Fruit fly (Drosophila melanogaster) whole organism, prepupa: ENCODE data around the gene CG9222.

ENCODE experiments used
- Blimp-1 ChIP-seq: fragments of 200-800 bp; sonication (Bioruptor generic); optimal IDR thresholded peaks from 3 replicates; lab custom pipeline; 2017; ENCODE audit warnings: missing biosample characterization, missing genetic modification characterization, mild to moderate bottlenecking, moderate library complexity, missing genetic modification reagents
- CG10669 ChIP-seq: fragments of 200-800 bp; sonication (Bioruptor generic); optimal IDR thresholded peaks from 3 replicates; lab custom pipeline; 2018; ENCODE audit warnings: missing biosample characterization, mild to moderate bottlenecking, missing genetic modification characterization, moderate library complexity
- CG11902 ChIP-seq: fragments of 200-800 bp; sonication (Bioruptor generic); optimal IDR thresholded peaks from 3 replicates; lab custom pipeline; 2016; ENCODE audit warnings: missing biosample characterization, missing genetic modification characterization
- CG16779 ChIP-seq: fragments of 200-800 bp; sonication (Bioruptor generic); optimal IDR thresholded peaks from 3 replicates; lab custom pipeline; 2017; ENCODE audit warnings: missing biosample characterization, mild to moderate bottlenecking, missing genetic modification characterization
- CG31627 ChIP-seq: fragments of 200-800 bp; sonication (Bioruptor generic); optimal IDR thresholded peaks from 3 replicates; lab custom pipeline; 2016; ENCODE audit warnings: missing biosample characterization, missing genetic modification characterization
- CG32006 ChIP-seq: fragments of 200-800 bp; sonication (Bioruptor generic); optimal IDR thresholded peaks from 3 replicates; lab custom pipeline; 2017; ENCODE audit warnings: missing biosample characterization, mild to moderate bottlenecking, missing genetic modification characterization
- CG34406 ChIP-seq: fragments of 200-800 bp; sonication (Bioruptor generic); optimal IDR thresholded peaks from 3 replicates; lab custom pipeline; 2016; ENCODE audit warnings: missing biosample characterization, missing genetic modification characterization
- CG4318 ChIP-seq: fragments of 200-800 bp; sonication (Bioruptor generic); optimal IDR thresholded peaks from 3 replicates; lab custom pipeline; 2017; ENCODE audit warnings: missing biosample characterization, mild to moderate bottlenecking, missing genetic modification characterization
- CG6163 ChIP-seq: fragments of 200-800 bp; sonication (Bioruptor generic); IDR thresholded peaks from 3 replicates; pipeline ENCODE4 v1.3.6; 2022; ENCODE audit warnings: missing biosample characterization, missing genetic modification characterization
- CG6808 ChIP-seq: fragments of 200-800 bp; sonication (Bioruptor generic); optimal IDR thresholded peaks from 3 replicates; lab custom pipeline; 2017; ENCODE audit warnings: missing biosample characterization, missing genetic modification characterization, mild to moderate bottlenecking, moderate library complexity, missing genetic modification reagents
- CG6854 ChIP-seq: fragments of 200-800 bp; sonication (Bioruptor generic); optimal IDR thresholded peaks from 2 replicates; lab custom pipeline; 2017; ENCODE audit warnings: missing biosample characterization, mild to moderate bottlenecking, missing genetic modification characterization
- CG7368 ChIP-seq: fragments of 200-800 bp; sonication (Bioruptor generic); optimal IDR thresholded peaks from 3 replicates; lab custom pipeline; 2016; ENCODE audit warnings: missing biosample characterization, missing genetic modification characterization
- CG8632 ChIP-seq: fragments of 200-800 bp; sonication (Bioruptor generic); optimal IDR thresholded peaks from 3 replicates; lab custom pipeline; 2016; ENCODE audit warnings: missing biosample characterization, missing genetic modification characterization
- CG9139 ChIP-seq: fragments of 200-800 bp; sonication (Bioruptor generic); optimal IDR thresholded peaks from 3 replicates; lab custom pipeline; 2017; ENCODE audit warnings: missing biosample characterization, mild to moderate bottlenecking, missing genetic modification characterization
- Eip78C ChIP-seq: fragments of 200-800 bp; sonication (Bioruptor generic); peaks from one replicate; lab custom pipeline; 2016; ENCODE audit warnings: missing biosample characterization, missing genetic modification characterization
- Ets96B ChIP-seq: fragments of 200-800 bp; optimal IDR thresholded peaks from 2 replicates; lab custom pipeline; 2019; ENCODE audit warnings: missing biosample characterization, mild to moderate bottlenecking, missing genetic modification characterization, moderate library complexity
- Hr38 ChIP-seq: sonication (Bioruptor generic); optimal IDR thresholded peaks from 2 replicates; lab custom pipeline; 2016; ENCODE audit warnings: missing biosample characterization, missing genetic modification characterization
- Hr39 ChIP-seq: fragments of 200-800 bp; sonication (Bioruptor generic); optimal IDR thresholded peaks from 2 replicates; lab custom pipeline; 2016; ENCODE audit warnings: missing biosample characterization, missing genetic modification characterization
- Hr4 ChIP-seq: fragments of 200-800 bp; sonication (Bioruptor generic); optimal IDR thresholded peaks from 3 replicates; lab custom pipeline; 2016; ENCODE audit warnings: missing biosample characterization, missing genetic modification characterization
- Met ChIP-seq: fragments of 200-800 bp; sonication (Bioruptor generic); optimal IDR thresholded peaks from 3 replicates; lab custom pipeline; 2016; ENCODE audit warnings: missing biosample characterization, missing genetic modification characterization
- Smox ChIP-seq: fragments of 200-800 bp; sonication (Bioruptor generic); optimal IDR thresholded peaks from 3 replicates; lab custom pipeline; 2016; ENCODE audit warnings: missing biosample characterization, missing genetic modification characterization
- Sox102F ChIP-seq: fragments of 200-800 bp; sonication (Bioruptor generic); optimal IDR thresholded peaks from 2 replicates; lab custom pipeline; 2016; ENCODE audit warnings: missing biosample characterization, mild to moderate bottlenecking, missing genetic modification characterization
- Sox15 ChIP-seq: fragments of 200-800 bp; sonication (Bioruptor generic); optimal IDR thresholded peaks from 3 replicates; lab custom pipeline; 2016; ENCODE audit warnings: missing biosample characterization, missing genetic modification characterization
- acj6 ChIP-seq: fragments of 200-800 bp; sonication (Bioruptor generic); optimal IDR thresholded peaks from 3 replicates; lab custom pipeline; 2016; ENCODE audit warnings: missing biosample characterization, missing genetic modification characterization
- cyc ChIP-seq: fragments of 200-800 bp; sonication (Bioruptor generic); optimal IDR thresholded peaks from 3 replicates; lab custom pipeline; 2016; ENCODE audit warnings: missing biosample characterization, missing genetic modification characterization
- dac ChIP-seq: fragments of 200-800 bp; sonication (Bioruptor generic); optimal IDR thresholded peaks from 2 replicates; lab custom pipeline; 2017; ENCODE audit warnings: missing biosample characterization, mild to moderate bottlenecking, missing genetic modification characterization
- eg ChIP-seq: fragments of 200-800 bp; sonication (Bioruptor generic); IDR thresholded peaks from 3 replicates; pipeline ENCODE4 v1.3.6; 2022; ENCODE audit warnings: missing biosample characterization, missing genetic modification characterization
- esn ChIP-seq: fragments of 200-800 bp; sonication (Bioruptor generic); optimal IDR thresholded peaks from 2 replicates; lab custom pipeline; 2016; ENCODE audit warnings: missing biosample characterization, mild to moderate bottlenecking, missing genetic modification characterization, moderate library complexity
- fd85E ChIP-seq: fragments of 200-800 bp; sonication (Bioruptor generic); optimal IDR thresholded peaks from 3 replicates; lab custom pipeline; 2016; ENCODE audit warnings: missing biosample characterization, missing genetic modification characterization
- fkh ChIP-seq: fragments of 200-800 bp; sonication (Bioruptor generic); optimal IDR thresholded peaks from 3 replicates; lab custom pipeline; 2017; ENCODE audit warnings: missing biosample characterization, mild to moderate bottlenecking, missing genetic modification characterization, moderate library complexity
- pdm3 ChIP-seq: fragments of 200-800 bp; sonication (Bioruptor generic); optimal IDR thresholded peaks from 3 replicates; lab custom pipeline; 2016; ENCODE audit warnings: missing biosample characterization, missing genetic modification characterization
- spab ChIP-seq: fragments of 200-800 bp; sonication (Bioruptor generic); optimal IDR thresholded peaks from 2 replicates; lab custom pipeline; 2017; ENCODE audit warnings: missing biosample characterization, mild to moderate bottlenecking, missing genetic modification characterization, missing genetic modification reagents
- ss ChIP-seq, 2 experiments: fragments of 200-800 bp; sonication (Bioruptor generic); optimal IDR thresholded peaks; 2 replicates in 1 of 2; 3 replicates in 1 of 2; lab custom pipeline; 2017 to 2018; ENCODE audit warnings: mild to moderate bottlenecking in 2 of 2, missing biosample characterization in 2 of 2, missing genetic modification characterization in 2 of 2, moderate library complexity in 1 of 2
- svp ChIP-seq: fragments of 200-800 bp; sonication (Bioruptor generic); peaks from one replicate; lab custom pipeline; 2016; ENCODE audit warnings: missing biosample characterization, missing genetic modification characterization
- topi ChIP-seq: fragments of 200-800 bp; sonication (Bioruptor generic); optimal IDR thresholded peaks from 3 replicates; lab custom pipeline; 2016; ENCODE audit warnings: missing biosample characterization, missing genetic modification characterization
- vri ChIP-seq: fragments of 200-800 bp; sonication (Bioruptor generic); optimal IDR thresholded peaks from 3 replicates; lab custom pipeline; 2016; ENCODE audit warnings: missing biosample characterization, mild to moderate bottlenecking, missing genetic modification characterization

The CG9222 gene

DNA sequence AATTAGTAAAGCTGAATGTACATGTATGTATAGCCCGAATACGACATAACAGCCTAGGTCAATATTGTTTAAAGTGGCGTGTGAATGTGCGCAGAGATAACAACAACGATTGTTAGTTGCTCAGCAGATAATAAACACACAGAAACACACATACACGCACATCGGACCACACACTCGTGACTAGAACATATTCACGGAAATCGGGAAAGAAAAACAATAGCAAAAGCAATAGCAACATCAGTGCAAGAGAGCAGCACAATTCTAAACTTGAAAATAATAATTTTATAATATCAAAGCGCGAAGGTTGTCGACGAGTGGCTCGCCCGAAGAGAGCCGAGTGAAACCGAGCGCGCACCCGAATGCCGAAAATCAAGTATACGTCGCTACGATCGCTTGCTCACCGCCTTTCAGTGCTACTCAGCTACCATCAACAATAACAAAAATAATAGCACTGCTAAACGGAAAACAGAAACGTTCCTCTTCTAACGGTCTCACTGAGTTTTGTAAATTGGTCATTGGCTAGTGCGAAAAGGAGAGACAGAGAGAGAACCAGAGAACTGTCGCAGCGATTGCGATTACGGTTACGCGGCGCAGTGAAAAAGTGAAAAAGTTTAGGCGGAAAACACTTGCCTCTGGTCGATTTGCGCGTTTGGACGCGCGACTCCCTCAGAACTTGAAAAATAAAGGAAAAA lies 47.7 kb upstream of the CG9222 start:
- TF ChIP-seq cyc (GFP tag; lab: Kevin White, UChicago) (no peak), Eip78C (peak; percentile 59), svp (GFP tag; lab: Kevin White, UChicago) (peak; percentile 35), esn (no peak), vri (peak; percentile 82), Ets96B (tag; lab: Kevin White, UChicago) (no peak), CG6163 (GFP tag; lab: Robert Waterston, UW) (no peak), fkh (GFP tag; lab: Kevin White, UChicago) (peak; percentile 94), pdm3 (GFP tag; lab: Kevin White, UChicago) (no peak), CG4318 (GFP tag; lab: Kevin White, UChicago) (no peak), topi (GFP tag; lab: Kevin White, UChicago) (no peak), CG32006 (GFP tag; lab: Kevin White, UChicago) (no peak), Hr38 (GFP tag; lab: Kevin White, UChicago) (no peak), CG9139 (GFP tag; lab: Kevin White, UChicago) (no peak), Smox (GFP tag; lab: Kevin White, UChicago) (no peak), CG6854 (no peak), dac (GFP tag; lab: Kevin White, UChicago) (no peak), Sox15 (GFP tag; lab: Kevin White, UChicago) (no peak), CG16779 (tag; lab: Kevin White, UChicago) (peak; percentile 39)

DNA sequence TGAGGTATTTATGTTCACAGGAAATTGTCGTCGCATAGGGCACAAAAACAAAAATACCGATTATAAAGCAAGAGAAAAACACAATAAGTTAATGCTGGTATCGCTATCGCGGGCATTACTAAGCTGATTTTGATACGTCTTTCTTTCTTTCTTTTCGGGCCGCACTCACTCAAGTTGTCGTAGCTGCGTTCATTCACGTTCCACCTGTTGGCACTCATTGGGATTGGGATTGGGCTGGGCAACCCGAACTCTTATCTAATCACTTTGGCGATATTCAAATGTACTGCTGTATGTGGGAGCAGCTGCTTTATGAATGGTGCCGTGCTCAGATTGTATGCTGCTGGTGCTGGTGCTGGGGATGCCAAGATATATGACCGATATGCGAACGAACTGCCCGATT lies 46.1 kb upstream of the CG9222 start:
- TF ChIP-seq Ets96B (tag; lab: Kevin White, UChicago) = no peak
- peak; percentile 68 for TF ChIP-seq svp (GFP tag; lab: Kevin White, UChicago)
- no peak for TF ChIP-seq ss (GFP tag; optimal IDR thresholded peaks at IDR 0.05; lab: Kevin White, UChicago)
- TF ChIP-seq CG11902 (GFP tag; lab: Kevin White, UChicago) = no peak
- TF ChIP-seq CG10669 = no peak
- no peak for TF ChIP-seq CG7368
- peak; percentile 6 for TF ChIP-seq vri
- TF ChIP-seq Sox15 (GFP tag; lab: Kevin White, UChicago) = no peak
- no peak for TF ChIP-seq fd85E (GFP tag; lab: Kevin White, UChicago)

dm6 chr2L:6085733-6086317 lies 45.0 kb upstream of the CG9222 start:
- TF ChIP-seq spab (GFP tag; lab: Kevin White, UChicago) (no peak), CG8632 (no peak), fkh (GFP tag; lab: Kevin White, UChicago) (peak; percentile 50), cyc (GFP tag; lab: Kevin White, UChicago) (no peak), vri (peak; percentile 68), svp (GFP tag; lab: Kevin White, UChicago) (peak; percentile 69), pdm3 (GFP tag; lab: Kevin White, UChicago) (no peak), CG32006 (GFP tag; lab: Kevin White, UChicago) (no peak)
- TF ChIP-seq, all 60 proteins: peak for 3

- TF ChIP-seq Hr39 (peak; percentile 48), eg (no peak), CG9139 (GFP tag; lab: Kevin White, UChicago) (no peak), Blimp-1 (GFP tag; lab: Kevin White, UChicago) (peak; percentile 65), vri (peak; percentile 42), acj6 (GFP tag; lab: Kevin White, UChicago) (no peak), Sox102F (GFP tag; lab: Kevin White, UChicago) (no peak), Hr4 (GFP tag; lab: Kevin White, UChicago) (no peak), CG34406 (GFP tag; lab: Kevin White, UChicago) (no peak), Met (GFP tag; lab: Kevin White, UChicago) (peak; percentile 66), CG31627 (GFP tag; lab: Kevin White, UChicago) (peak; percentile 26), CG6808 (no peak), Eip78C (peak; percentile 35)
Measured at dm6 chr2L:6086771-6087170, 44.1 kb upstream of the CG9222 start.
